Fruit fly (Drosophila melanogaster): ENCODE measurements around the gene CG31870.

The CG31870 gene

DNA sequence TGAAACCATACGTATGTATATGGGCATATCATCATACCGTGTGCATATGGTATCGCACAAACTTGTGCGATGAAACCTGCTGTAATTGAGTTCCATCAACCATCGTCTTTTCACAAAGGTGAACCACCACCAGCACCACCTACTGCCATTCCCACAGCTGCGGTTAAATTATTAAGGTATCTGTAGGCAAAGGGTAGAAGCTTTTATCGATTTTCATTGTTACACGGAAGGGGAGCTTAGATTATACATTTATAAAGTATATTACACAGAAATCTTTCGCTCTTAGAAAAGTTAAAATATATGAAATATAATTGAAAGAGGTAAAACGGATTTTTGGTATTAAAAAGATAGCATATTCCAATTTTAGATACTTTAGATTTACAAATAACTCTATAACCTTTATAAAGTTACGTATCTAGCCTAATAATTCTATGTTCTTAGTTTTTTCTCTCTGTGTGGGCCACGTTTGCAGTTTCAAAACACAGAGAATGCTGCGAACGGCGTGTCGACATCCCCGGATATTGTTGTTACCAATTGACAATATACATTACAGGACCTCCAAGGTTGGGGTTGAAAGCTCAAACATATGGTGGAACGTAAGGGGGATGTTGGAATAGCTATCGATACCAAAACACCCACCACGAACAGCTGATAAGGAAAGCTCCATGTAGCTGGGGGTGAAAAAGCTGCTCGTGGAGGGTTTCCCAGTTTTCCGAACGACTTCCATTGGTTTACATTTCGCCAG, 29.4 kb upstream of the CG31870 start, which contains the start of gene CG6495:
Gene CG6495, plus strand, starts transcription at position 695 of the 745 bp plus-strand sequence.
- no peak for TF ChIP-seq Rel (GFP tag; optimal IDR thresholded peaks at IDR 0.05)
- no peak for TF ChIP-seq Rel (tag; optimal IDR thresholded peaks at IDR 0.05)
- TF ChIP-seq usp (GFP tag; optimal IDR thresholded peaks at IDR 0.05) = no peak
- TF ChIP-seq lola (GFP tag; optimal IDR thresholded peaks at IDR 0.05) = no peak
- TF ChIP-seq dsf (GFP tag; optimal IDR thresholded peaks at IDR 0.05; ENCODE audit: borderline replicate concordance) = no peak
- no peak for TF ChIP-seq rgr (GFP tag; optimal IDR thresholded peaks at IDR 0.05)
- TF ChIP-seq Dif (GFP tag; optimal IDR thresholded peaks at IDR 0.05; ENCODE audit: partially characterized antibody) = no peak
- TF ChIP-seq Hr83 (GFP tag; optimal IDR thresholded peaks at IDR 0.05; ENCODE audit: poor library complexity, severe bottlenecking) = no peak
- no peak for TF ChIP-seq GATAd (GFP tag; optimal IDR thresholded peaks at IDR 0.05)
- no peak for TF ChIP-seq Hnf4 (GFP tag; optimal IDR thresholded peaks at IDR 0.05)
- no peak for TF ChIP-seq jim (GFP tag; optimal IDR thresholded peaks at IDR 0.05)
- no peak for TF ChIP-seq Jra (GFP tag; optimal IDR thresholded peaks at IDR 0.05)
- no peak for TF ChIP-seq brk (GFP tag; optimal IDR thresholded peaks at IDR 0.05)
- TF ChIP-seq CrebA (GFP tag; optimal IDR thresholded peaks at IDR 0.05; ENCODE audit: borderline replicate concordance) = no peak
- no peak for TF ChIP-seq Dfd (GFP tag; optimal IDR thresholded peaks at IDR 0.05)
- TF ChIP-seq psq (GFP tag; optimal IDR thresholded peaks at IDR 0.05) = no peak
- TF ChIP-seq HLH106 (tag; optimal IDR thresholded peaks at IDR 0.05) = peak; percentile 11
- TF ChIP-seq pan (optimal IDR thresholded peaks at IDR 0.05) = no peak
- TF ChIP-seq fru (GFP tag; optimal IDR thresholded peaks at IDR 0.05) = peak; percentile 27
- TF ChIP-seq br (GFP tag; optimal IDR thresholded peaks at IDR 0.05) = no peak
- TF ChIP-seq CG32264 (GFP tag; optimal IDR thresholded peaks at IDR 0.05) = no peak
- TF ChIP-seq Vsx2 (GFP tag; optimal IDR thresholded peaks at IDR 0.05; ENCODE audit: partially characterized antibody) = no peak
- TF ChIP-seq Sp1 (GFP tag; optimal IDR thresholded peaks at IDR 0.05) = peak; percentile 43
- TF ChIP-seq h (GFP tag; optimal IDR thresholded peaks at IDR 0.05) = peak; percentile 22
- TF ChIP-seq woc (GFP tag; optimal IDR thresholded peaks at IDR 0.05) = no peak
- TF ChIP-seq dl (GFP tag; optimal IDR thresholded peaks at IDR 0.05; ENCODE audit: insufficient read depth in 1 of 2, partially characterized antibody in 2 of 2) = no peak
- TF ChIP-seq N (GFP tag; optimal IDR thresholded peaks at IDR 0.05) = no peak
- TF ChIP-seq tai (GFP tag; optimal IDR thresholded peaks at IDR 0.05) = no peak
- TF ChIP-seq Hr78 (GFP tag; optimal IDR thresholded peaks at IDR 0.05) = no peak
- no peak for TF ChIP-seq Myc (optimal IDR thresholded peaks at IDR 0.05)
- no peak for TF ChIP-seq dmrt93B (GFP tag; optimal IDR thresholded peaks at IDR 0.05)
- TF ChIP-seq Mio (GFP tag; optimal IDR thresholded peaks at IDR 0.05) = no peak
- TF ChIP-seq sage (GFP tag; optimal IDR thresholded peaks at IDR 0.05) = no peak
- peak in 1 of 2 experiments; percentile 22 for TF ChIP-seq foxo (GFP tag; optimal IDR thresholded peaks at IDR 0.05)
- peak; percentile 17 for TF ChIP-seq OdsH (GFP tag; optimal IDR thresholded peaks at IDR 0.05)
- TF ChIP-seq sv (GFP tag; optimal IDR thresholded peaks at IDR 0.05) = no peak
- TF ChIP-seq ey (GFP tag; optimal IDR thresholded peaks at IDR 0.05) = no peak
- TF ChIP-seq CG9705 (GFP tag; optimal IDR thresholded peaks at IDR 0.05) = no peak
- no peak for TF ChIP-seq Abd-B (GFP tag; optimal IDR thresholded peaks at IDR 0.05)

DNA sequence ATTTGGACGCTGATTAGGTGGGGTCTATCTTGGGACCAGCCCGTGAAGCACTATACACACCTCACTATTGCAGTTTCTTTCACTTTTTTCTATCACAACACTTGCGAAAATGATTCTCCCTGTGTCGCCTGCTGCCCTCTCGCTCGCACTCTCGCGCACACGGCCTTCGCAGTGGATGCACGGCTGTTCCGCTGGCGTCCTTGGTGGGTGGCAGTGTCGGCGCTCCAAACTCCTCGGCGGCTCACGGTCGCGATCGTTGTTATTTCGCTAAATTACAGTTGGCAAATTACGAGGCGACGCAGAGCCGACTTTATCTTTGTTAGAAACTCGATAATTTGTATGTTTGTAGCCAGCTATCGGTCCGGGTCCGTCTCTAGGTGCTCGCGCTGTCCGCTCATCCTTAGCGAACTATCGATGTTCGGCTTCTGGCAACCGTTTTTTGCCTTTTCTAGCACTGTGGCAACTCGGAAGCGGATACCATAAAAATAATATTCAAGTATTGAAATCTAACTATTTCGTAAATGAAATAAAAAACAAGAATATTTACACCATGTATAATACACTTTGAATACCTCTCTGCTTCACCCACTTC, 22.3 kb upstream of the CG31870 start, which contains the start of gene Ubc2:
Gene Ubc2, minus strand, starts transcription at position 410 of the 592 bp plus-strand sequence.
- TF ChIP-seq Hr83 (GFP tag; optimal IDR thresholded peaks at IDR 0.05; ENCODE audit: poor library complexity, severe bottlenecking) (peak; percentile 62), Rel (GFP tag; optimal IDR thresholded peaks at IDR 0.05) (no peak), Rel (tag; optimal IDR thresholded peaks at IDR 0.05) (peak; percentile 22), rgr (GFP tag; optimal IDR thresholded peaks at IDR 0.05) (peak; percentile 14), sv (GFP tag; optimal IDR thresholded peaks at IDR 0.05) (peak; percentile 12), br (GFP tag; optimal IDR thresholded peaks at IDR 0.05) (no peak), brk (GFP tag; optimal IDR thresholded peaks at IDR 0.05) (no peak)

Measured in whole organism, wandering third instar larva.